Fruit fly (Drosophila melanogaster) Kc167 (cell line): ENCODE data around the gene Coq4.

Experiments
- Myc ChIP-seq: fragments of >200 bp; optimal IDR thresholded peaks from 2 replicates; lab custom pipeline; 2017; ENCODE audit warnings: missing external identifiers
- Sin3A ChIP-seq: fragments of >200 bp; optimal IDR thresholded peaks from 2 replicates; lab custom pipeline; 2018; ENCODE audit warnings: missing external identifiers
- insv ChIP-seq: fragments of >200 bp; optimal IDR thresholded peaks from 3 replicates; lab custom pipeline; 2018; ENCODE audit warnings: missing external identifiers
- psq ChIP-seq: fragments of >200 bp; optimal IDR thresholded peaks from 2 replicates; lab custom pipeline; 2017; ENCODE audit warnings: missing external identifiers
- ttk ChIP-seq: sonication (Bioruptor generic); optimal IDR thresholded peaks from 2 replicates; lab custom pipeline; 2017; ENCODE audit warnings: missing external identifiers

dm6 chr3L:17458856-17459518 is 25.6 kb upstream of the Coq4 start:
- TF ChIP-seq Myc (lab: Kevin White, UChicago) = no peak
- no peak for TF ChIP-seq insv (lab: Kevin White, UChicago)
- TF ChIP-seq Sin3A (lab: Kevin White, UChicago) = no peak
- no peak for TF ChIP-seq psq (lab: Kevin White, UChicago)
- no peak for TF ChIP-seq ttk (lab: Kevin White, UChicago)
